Fruit fly (Drosophila melanogaster) whole organism, embryonic: ENCODE measurements around the gene Sumo.

Experiments
- ATbp ChIP-seq: fragments of 200-800 bp; sonication (Bioruptor generic); optimal IDR thresholded peaks from 2 replicates; lab custom pipeline; 2017; ENCODE audit warnings: missing biosample characterization, mild to moderate bottlenecking, missing genetic modification characterization, missing genetic modification reagents
- Antp ChIP-seq: fragments of 200-800 bp; sonication (Bioruptor generic); optimal IDR thresholded peaks from 3 replicates; lab custom pipeline; 2016; ENCODE audit warnings: missing biosample characterization, missing genetic modification characterization
- CG10654 ChIP-seq: fragments of 200-800 bp; sonication (Bioruptor generic); optimal IDR thresholded peaks from 2 replicates; lab custom pipeline; 2016; ENCODE audit warnings: missing biosample characterization, missing genetic modification characterization
- CG10979 ChIP-seq: fragments of 200-800 bp; sonication (Bioruptor generic); optimal IDR thresholded peaks from 2 replicates; lab custom pipeline; 2018; ENCODE audit warnings: missing biosample characterization, mild to moderate bottlenecking, missing genetic modification characterization, moderate library complexity
- CG11695 ChIP-seq: fragments of 200-800 bp; sonication (Bioruptor generic); IDR thresholded peaks from 3 replicates; pipeline ENCODE4 v1.3.6; 2022; ENCODE audit warnings: missing biosample characterization, missing genetic modification characterization
- CG11696 ChIP-seq: fragments of 200-800 bp; sonication (Bioruptor generic); IDR thresholded peaks from 2 replicates; pipeline ENCODE4 v1.3.6; 2022; ENCODE audit warnings: missing biosample characterization, missing genetic modification characterization
- CG12104 ChIP-seq: fragments of 200-800 bp; sonication (Bioruptor generic); optimal IDR thresholded peaks from 3 replicates; lab custom pipeline; 2016; ENCODE audit warnings: missing biosample characterization, missing genetic modification characterization
- CG12659 ChIP-seq: fragments of 200-800 bp; sonication (Bioruptor generic); optimal IDR thresholded peaks from 3 replicates; lab custom pipeline; 2017; ENCODE audit warnings: mild to moderate bottlenecking, missing biosample characterization, missing genetic modification reagents, missing genetic modification characterization
- CG13296 ChIP-seq: fragments of 200-800 bp; sonication (Bioruptor generic); optimal IDR thresholded peaks from 3 replicates; lab custom pipeline; 2018; ENCODE audit warnings: missing biosample characterization, mild to moderate bottlenecking, missing genetic modification characterization
- CG15269 ChIP-seq: fragments of 200-800 bp; sonication (Bioruptor generic); optimal IDR thresholded peaks from 2 replicates; lab custom pipeline; 2018; ENCODE audit warnings: missing biosample characterization, mild to moderate bottlenecking, missing genetic modification characterization, moderate library complexity
- CG1647 ChIP-seq: fragments of 200-800 bp; sonication (Bioruptor generic); optimal IDR thresholded peaks from 3 replicates; lab custom pipeline; 2016; ENCODE audit warnings: missing biosample characterization, missing genetic modification characterization
- CG17186 ChIP-seq: fragments of 200-800 bp; sonication (Bioruptor generic); optimal IDR thresholded peaks from 3 replicates; lab custom pipeline; 2017; ENCODE audit warnings: missing biosample characterization, missing genetic modification reagents, missing genetic modification characterization
- CG17359 ChIP-seq: fragments of 200-800 bp; sonication (Bioruptor generic); optimal IDR thresholded peaks from 3 replicates; lab custom pipeline; 2018; ENCODE audit warnings: missing biosample characterization, mild to moderate bottlenecking, missing genetic modification characterization, moderate library complexity
- CG30403 ChIP-seq: fragments of 200-800 bp; sonication (Bioruptor generic); optimal IDR thresholded peaks from 3 replicates; lab custom pipeline; 2016; ENCODE audit warnings: missing biosample characterization, missing genetic modification characterization
- CG42726 ChIP-seq: fragments of 200-800 bp; sonication (Bioruptor generic); IDR thresholded peaks from 2 replicates; pipeline ENCODE4 v1.3.6; 2022; ENCODE audit warnings: missing biosample characterization, missing genetic modification characterization; ENCODE audit not compliant: partially characterized antibody
- CG4404 ChIP-seq: fragments of 200-800 bp; sonication (Bioruptor generic); IDR thresholded peaks from 2 replicates; pipeline ENCODE4 v1.3.6; 2022; ENCODE audit warnings: missing biosample characterization, missing genetic modification characterization
- CG6272 ChIP-seq: fragments of 200-800 bp; sonication (Bioruptor generic); IDR thresholded peaks from 2 replicates; pipeline ENCODE4 v1.3.6; 2022; ENCODE audit warnings: missing biosample characterization, missing genetic modification characterization
- CG6854 ChIP-seq: fragments of 200-800 bp; sonication (Bioruptor generic); optimal IDR thresholded peaks from 3 replicates; lab custom pipeline; 2017; ENCODE audit warnings: missing biosample characterization, mild to moderate bottlenecking, missing genetic modification characterization
- CG8924 ChIP-seq: fragments of 200-800 bp; optimal IDR thresholded peaks from 3 replicates; lab custom pipeline; 2019; ENCODE audit warnings: missing biosample characterization, mild to moderate bottlenecking, missing genetic modification characterization, moderate library complexity
- CG8944 ChIP-seq: fragments of 200-800 bp; sonication (Bioruptor generic); optimal IDR thresholded peaks from 3 replicates; lab custom pipeline; 2016; ENCODE audit warnings: missing biosample characterization, missing genetic modification characterization
- CG9437 ChIP-seq: fragments of 200-800 bp; sonication (Bioruptor generic); optimal IDR thresholded peaks from 2 replicates; lab custom pipeline; 2018; ENCODE audit warnings: missing biosample characterization, mild to moderate bottlenecking, missing genetic modification characterization
- CG9727 ChIP-seq: fragments of 200-800 bp; sonication (Bioruptor generic); optimal IDR thresholded peaks from 3 replicates; lab custom pipeline; 2017; ENCODE audit warnings: missing biosample characterization, mild to moderate bottlenecking, missing genetic modification characterization
- CkIIα-i1 ChIP-seq: fragments of 200-800 bp; sonication (Bioruptor generic); IDR thresholded peaks from 2 replicates; pipeline ENCODE4 v1.3.6; 2022; ENCODE audit warnings: missing biosample characterization, missing genetic modification characterization
- Dll ChIP-seq: fragments of 200-800 bp; sonication (Bioruptor generic); IDR thresholded peaks from 4 replicates; pipeline ENCODE4 v1.3.6; 2022; ENCODE audit warnings: missing biosample characterization, missing genetic modification characterization; ENCODE audit not compliant: partially characterized antibody
- Doc3 ChIP-seq: fragments of 200-800 bp; sonication (Bioruptor generic); IDR thresholded peaks from 3 replicates; pipeline ENCODE4 v1.3.6; 2022; ENCODE audit warnings: missing biosample characterization, missing genetic modification characterization; ENCODE audit not compliant: partially characterized antibody
- Elba2 ChIP-seq: fragments of 200-800 bp; sonication (Bioruptor generic); optimal IDR thresholded peaks from 3 replicates; lab custom pipeline; 2016; ENCODE audit warnings: missing biosample characterization, missing genetic modification characterization
- Ets65A ChIP-seq: fragments of 200-800 bp; sonication (Bioruptor generic); peaks from one replicate; lab custom pipeline; 2016; ENCODE audit warnings: missing biosample characterization, missing genetic modification characterization
- HLH54F ChIP-seq: fragments of 200-800 bp; sonication (Bioruptor generic); optimal IDR thresholded peaks from 3 replicates; lab custom pipeline; 2016; ENCODE audit warnings: missing biosample characterization, missing genetic modification characterization
- Hand ChIP-seq: fragments of 200-800 bp; sonication (Bioruptor generic); optimal IDR thresholded peaks from 2 replicates; lab custom pipeline; 2017; ENCODE audit warnings: mild to moderate bottlenecking, missing biosample characterization, missing genetic modification reagents, missing genetic modification characterization
- Hey ChIP-seq: fragments of 200-800 bp; sonication (Bioruptor generic); optimal IDR thresholded peaks from 3 replicates; lab custom pipeline; 2018; ENCODE audit warnings: missing biosample characterization, mild to moderate bottlenecking, missing genetic modification characterization
- Max ChIP-seq: fragments of 200-800 bp; sonication (Bioruptor generic); optimal IDR thresholded peaks from 2 replicates; lab custom pipeline; 2016; ENCODE audit warnings: missing biosample characterization, mild to moderate bottlenecking, missing genetic modification characterization
- Meics ChIP-seq: fragments of 200-800 bp; sonication (Bioruptor generic); optimal IDR thresholded peaks from 2 replicates; lab custom pipeline; 2017; ENCODE audit warnings: missing biosample characterization, mild to moderate bottlenecking, missing genetic modification characterization
- PHDP ChIP-seq: fragments of 200-800 bp; sonication (Bioruptor generic); optimal IDR thresholded peaks from 3 replicates; lab custom pipeline; 2018; ENCODE audit warnings: missing biosample characterization, mild to moderate bottlenecking, missing genetic modification characterization, moderate library complexity
- Rx ChIP-seq: fragments of 200-800 bp; sonication (Bioruptor generic); IDR thresholded peaks from 2 replicates; pipeline ENCODE4 v1.3.6; 2022; ENCODE audit warnings: missing biosample characterization, missing genetic modification characterization
- Tbp ChIP-seq: fragments of >200 bp; optimal IDR thresholded peaks from 2 replicates; lab custom pipeline; 2018; ENCODE audit warnings: missing biosample characterization, missing genetic modification characterization
- ab ChIP-seq: fragments of 200-800 bp; sonication (Bioruptor generic); optimal IDR thresholded peaks from 2 replicates; lab custom pipeline; 2016; ENCODE audit warnings: missing biosample characterization, missing genetic modification characterization
- cwo ChIP-seq: fragments of 200-800 bp; sonication (Bioruptor generic); optimal IDR thresholded peaks from 3 replicates; lab custom pipeline; 2017; ENCODE audit warnings: missing biosample characterization, missing genetic modification characterization, mild to moderate bottlenecking, moderate library complexity, missing genetic modification reagents
- gcm2 ChIP-seq: fragments of 200-800 bp; sonication (Bioruptor generic); optimal IDR thresholded peaks from 2 replicates; lab custom pipeline; 2016; ENCODE audit warnings: missing biosample characterization, missing genetic modification characterization
- gsb-n ChIP-seq: fragments of 200-800 bp; sonication (Bioruptor generic); optimal IDR thresholded peaks from 3 replicates; lab custom pipeline; 2018; ENCODE audit warnings: missing biosample characterization, mild to moderate bottlenecking, missing genetic modification characterization
- her ChIP-seq: fragments of 200-800 bp; sonication (Bioruptor generic); optimal IDR thresholded peaks from 2 replicates; lab custom pipeline; 2016; ENCODE audit warnings: missing biosample characterization, missing genetic modification characterization
- jing ChIP-seq: fragments of 200-800 bp; sonication (Bioruptor generic); optimal IDR thresholded peaks from 2 replicates; lab custom pipeline; 2018; ENCODE audit warnings: missing biosample characterization, mild to moderate bottlenecking, missing genetic modification characterization
- p53 ChIP-seq: fragments of 200-800 bp; sonication (Bioruptor generic); optimal IDR thresholded peaks from 2 replicates; lab custom pipeline; 2016; ENCODE audit warnings: missing biosample characterization, missing genetic modification characterization
- pb ChIP-seq: fragments of 200-800 bp; sonication (Bioruptor generic); optimal IDR thresholded peaks from 3 replicates; lab custom pipeline; 2016; ENCODE audit warnings: missing biosample characterization, missing genetic modification characterization
- pfk ChIP-seq: fragments of 200-800 bp; sonication (Bioruptor generic); optimal IDR thresholded peaks from 2 replicates; lab custom pipeline; 2018; ENCODE audit warnings: missing biosample characterization, mild to moderate bottlenecking, missing genetic modification characterization, moderate library complexity
- pho ChIP-seq: fragments of 200-800 bp; sonication (Bioruptor generic); optimal IDR thresholded peaks from 2 replicates; lab custom pipeline; 2016; ENCODE audit warnings: missing biosample characterization, missing genetic modification characterization
- prd ChIP-seq, 3 experiments: fragments of >200 bp in 2 of 3; fragments of 200-800 bp in 1 of 3; sonication (Bioruptor generic) in 1 of 3; optimal IDR thresholded peaks in 2 of 3; IDR thresholded peaks in 1 of 3; 2 replicates in 2 of 3; 3 replicates in 1 of 3; pipeline versions ENCODE4 v1.3.6 to Lab custom; 2017 to 2022; ENCODE audit warnings: missing biosample characterization in 1 of 3, missing genetic modification characterization in 1 of 3
- sima ChIP-seq: fragments of 200-800 bp; sonication (Bioruptor generic); optimal IDR thresholded peaks from 2 replicates; lab custom pipeline; 2016; ENCODE audit warnings: missing biosample characterization, missing genetic modification characterization
- unc-4 ChIP-seq: fragments of 200-800 bp; sonication (Bioruptor generic); IDR thresholded peaks from 2 replicates; pipeline ENCODE4 v1.3.6; 2022; ENCODE audit warnings: missing biosample characterization, missing genetic modification characterization; ENCODE audit not compliant: partially characterized antibody
- usp ChIP-seq: fragments of >200 bp; optimal IDR thresholded peaks from 2 replicates; lab custom pipeline; 2017; ENCODE audit warnings: missing biosample characterization, missing genetic modification characterization
- wdn ChIP-seq: fragments of 200-800 bp; sonication (Bioruptor generic); IDR thresholded peaks from 2 replicates; pipeline ENCODE4 v1.3.6; 2022; ENCODE audit warnings: missing biosample characterization, missing genetic modification characterization
- wek ChIP-seq: fragments of 200-800 bp; sonication (Bioruptor generic); optimal IDR thresholded peaks from 3 replicates; lab custom pipeline; 2018; ENCODE audit warnings: missing biosample characterization, mild to moderate bottlenecking, missing genetic modification characterization, moderate library complexity

The Sumo gene

dm6 chr2L:6971597-6972036, 4.2 kb upstream of the Sumo start, which contains the start of gene snRNP-U1-70K (continued):
- no peak for TF ChIP-seq CG9727 (GFP tag; lab: Kevin White, UChicago)
- TF ChIP-seq CG4404 (GFP tag; lab: Robert Waterston, UW) = no peak
- TF ChIP-seq CG42726 (GFP tag; lab: Robert Waterston, UW) = 0 out of 2 replicates have a peak, but pooled peaks have one; percentile 15
- TF ChIP-seq CG9437 (GFP tag; lab: Kevin White, UChicago) = peak; percentile 99
- TF ChIP-seq CG11696 (GFP tag; lab: Robert Waterston, UW) = no peak
- TF ChIP-seq pfk (GFP tag; lab: Kevin White, UChicago) = no peak
- TF ChIP-seq gsb-n = no peak
- no peak for TF ChIP-seq wdn
- TF ChIP-seq Dll (GFP tag; lab: Robert Waterston, UW) = no peak
- TF ChIP-seq p53 (GFP tag; lab: Kevin White, UChicago) = no peak
- no peak for TF ChIP-seq sima (GFP tag; lab: Kevin White, UChicago)
- TF ChIP-seq jing (GFP tag; lab: Kevin White, UChicago) = no peak
- no peak for TF ChIP-seq Tbp (GFP tag; lab: Kevin White, UChicago)
- TF ChIP-seq Ets65A = peak; percentile 7
- no peak for TF ChIP-seq HLH54F (GFP tag; lab: Kevin White, UChicago)
- TF ChIP-seq CG6854 (GFP tag; lab: Kevin White, UChicago) = no peak
- TF ChIP-seq Rx = no peak
- TF ChIP-seq CG10654 (GFP tag; lab: Kevin White, UChicago) = no peak
- no peak for TF ChIP-seq wek (GFP tag; lab: Kevin White, UChicago)
- no peak for TF ChIP-seq Hand
- no peak for TF ChIP-seq CG13296
- no peak for TF ChIP-seq CG10979 (tag; lab: Kevin White, UChicago)
- no peak for TF ChIP-seq Hey (tag; lab: Kevin White, UChicago)
- TF ChIP-seq unc-4 (GFP tag; lab: Robert Waterston, UW) = peak; percentile 44; the same call in 1 of the 2 replicates
- TF ChIP-seq ab = no peak
- TF ChIP-seq her (GFP tag; lab: Kevin White, UChicago) = no peak
- TF ChIP-seq PHDP (tag; lab: Kevin White, UChicago) = no peak
- TF ChIP-seq ATbp = no peak
- TF ChIP-seq Elba2 (GFP tag; lab: Kevin White, UChicago) = no peak
- peak; percentile 1 for TF ChIP-seq CG17186 (GFP tag; lab: Kevin White, UChicago)
- TF ChIP-seq CG30403 = no peak
- no peak for TF ChIP-seq cwo (GFP tag; lab: Kevin White, UChicago)
- TF ChIP-seq Doc3 (GFP tag; lab: Robert Waterston, UW) = no peak
- TF ChIP-seq CkIIα-i1 (GFP tag; lab: Robert Waterston, UW) = no peak
- TF ChIP-seq CG17359 (tag; lab: Kevin White, UChicago) = no peak
- no peak for TF ChIP-seq CG15269 (tag; lab: Kevin White, UChicago)
- peak; percentile 64 for TF ChIP-seq CG12659 (GFP tag; lab: Kevin White, UChicago)
- TF ChIP-seq CG8944 = no peak
- TF ChIP-seq prd (optimal IDR thresholded peaks at IDR 0.05; lab: Kevin White, UChicago) = no peak
- TF ChIP-seq prd (GFP tag; IDR thresholded peaks at IDR 0.05; lab: Robert Waterston, UW) = no peak
- TF ChIP-seq Meics (GFP tag; lab: Kevin White, UChicago) = no peak
- no peak for TF ChIP-seq CG11695
- no peak for TF ChIP-seq CG12104
- no peak for TF ChIP-seq usp
- TF ChIP-seq pho (GFP tag; lab: Kevin White, UChicago) = no peak
- peak; percentile 21 for TF ChIP-seq Max (GFP tag; lab: Kevin White, UChicago)
- TF ChIP-seq CG6272 (GFP tag; lab: Robert Waterston, UW) = no peak
- TF ChIP-seq CG8924 = no peak
- no peak for TF ChIP-seq pb
- TF ChIP-seq gcm2 (GFP tag; lab: Kevin White, UChicago) = no peak
- TF ChIP-seq Antp (GFP tag; lab: Kevin White, UChicago) = no peak
- TF ChIP-seq CG1647 (GFP tag; lab: Kevin White, UChicago) = no peak
